Worm (Caenorhabditis elegans): Measurements from ENCODE around the gene T05E12.3.

DNA sequence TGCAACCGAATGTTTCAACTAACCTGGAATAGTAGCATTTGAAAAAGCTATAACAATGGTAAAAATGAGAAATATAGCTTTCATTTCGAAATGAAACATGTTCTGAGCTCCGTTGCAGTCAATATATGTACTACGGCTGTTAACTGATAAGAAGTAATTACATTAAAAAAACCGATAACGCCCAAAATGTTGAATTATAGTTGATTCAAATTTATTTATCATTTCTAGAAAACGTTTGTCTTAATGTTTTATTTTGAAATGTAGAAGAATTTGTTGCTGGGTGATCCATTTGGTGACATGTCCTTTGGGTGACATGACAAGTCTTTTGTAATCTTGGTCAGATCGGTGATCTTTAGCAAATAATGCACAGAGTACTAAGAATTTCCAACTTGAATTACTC is 11.6 kb upstream of the T05E12.3 start, which contains the start of gene T05E12.6:
- TF ChIP-seq ama-1 (optimal IDR thresholded peaks at IDR 0.05): no peak
- no peak for TF ChIP-seq ama-1 (GFP tag; optimal IDR thresholded peaks at IDR 0.05)
- TF ChIP-seq mes-4 (tag; optimal IDR thresholded peaks at IDR 0.05): no peak
- no peak for TF ChIP-seq pha-4 (tag; optimal IDR thresholded peaks at IDR 0.05)
- TF ChIP-seq ztf-25 (GFP tag; IDR thresholded peaks at IDR 0.05): no peak
- no peak for TF ChIP-seq ztf-22 (GFP tag; optimal IDR thresholded peaks at IDR 0.05)
- TF ChIP-seq rpc-1 (optimal IDR thresholded peaks at IDR 0.05): no peak
- TF ChIP-seq rpc-1 (tag; optimal IDR thresholded peaks at IDR 0.05): no peak
- TF ChIP-seq pbrm-1 (GFP tag; IDR thresholded peaks at IDR 0.05): no peak
- no peak for TF ChIP-seq lsl-1 (GFP tag; optimal IDR thresholded peaks at IDR 0.05)
- TF ChIP-seq let-607 (tag; optimal IDR thresholded peaks at IDR 0.05): no peak
- TF ChIP-seq dox-1 (GFP tag; IDR thresholded peaks at IDR 0.05): no peak
